Worm (Caenorhabditis elegans) whole organism, mixed stage, embryonic: ENCODE data around the gene F48G7.10.

Experiments used
- nhr-237 ChIP-seq: fragments of 150-350 bp; optimal IDR thresholded peaks from 2 replicates; lab custom pipeline; 2014; ENCODE audit warnings: missing biosample characterization, missing genetic modification characterization
- nhr-76 ChIP-seq: sonication (generic microtip); optimal IDR thresholded peaks from 2 replicates; lab custom pipeline; 2017; ENCODE audit warnings: missing biosample characterization, missing genetic modification characterization

- TF ChIP-seq nhr-76 (tag; lab: Kevin White, UChicago) (no peak), nhr-237 (tag; lab: Kevin White, UChicago) (no peak)
Observed at ce11 chrV:617917-618316, 16.8 kb downstream of the F48G7.10 start.
